Fruit fly (Drosophila melanogaster) whole organism, adult: Measurements from ENCODE around the gene Cfp1.

Experiments used
- CG14711 ChIP-seq: fragments of 200-800 bp; sonication (Bioruptor generic); optimal IDR thresholded peaks from 2 replicates; lab custom pipeline; 2018; ENCODE audit warnings: missing biosample characterization, mild to moderate bottlenecking, missing genetic modification characterization, moderate library complexity
- Crg-1 ChIP-seq: fragments of 200-800 bp; sonication (Bioruptor generic); optimal IDR thresholded peaks from 2 replicates; lab custom pipeline; 2016; ENCODE audit warnings: missing biosample characterization, missing genetic modification characterization
- cic ChIP-seq: fragments of 200-800 bp; sonication (Bioruptor generic); optimal IDR thresholded peaks from 2 replicates; lab custom pipeline; 2017; ENCODE audit warnings: missing biosample characterization, mild to moderate bottlenecking, missing genetic modification characterization, moderate library complexity

dm6 chrX:9267598-9267997, 5.2 kb downstream of the Cfp1 start, which contains the start of gene Erk7:
- no peak for TF ChIP-seq cic
- no peak for TF ChIP-seq Crg-1 (GFP tag; lab: Kevin White, UChicago)
- no peak for TF ChIP-seq CG14711 (tag; lab: Kevin White, UChicago)
